Fruit fly (Drosophila melanogaster) whole organism, prepupa: ENCODE results near the gene Mst89B.

Experiments
- Blimp-1 ChIP-seq: fragments of 200-800 bp; sonication (Bioruptor generic); optimal IDR thresholded peaks from 3 replicates; lab custom pipeline; 2017; ENCODE audit warnings: missing biosample characterization, missing genetic modification characterization, mild to moderate bottlenecking, moderate library complexity, missing genetic modification reagents
- CG10631 ChIP-seq: fragments of 200-800 bp; sonication (Bioruptor generic); optimal IDR thresholded peaks from 2 replicates; lab custom pipeline; 2016; ENCODE audit warnings: missing biosample characterization, missing genetic modification characterization
- CG10669 ChIP-seq: fragments of 200-800 bp; sonication (Bioruptor generic); optimal IDR thresholded peaks from 3 replicates; lab custom pipeline; 2018; ENCODE audit warnings: missing biosample characterization, mild to moderate bottlenecking, missing genetic modification characterization, moderate library complexity
- CG11294 ChIP-seq: fragments of 200-800 bp; sonication (Bioruptor generic); IDR thresholded peaks from 2 replicates; pipeline ENCODE4 v1.3.6; 2022; ENCODE audit warnings: missing biosample characterization, missing genetic modification characterization
- CG11762 ChIP-seq: fragments of 200-800 bp; sonication (Bioruptor generic); optimal IDR thresholded peaks from 3 replicates; lab custom pipeline; 2016; ENCODE audit warnings: missing biosample characterization, missing genetic modification characterization; ENCODE audit not compliant: insufficient read depth
- CG11902 ChIP-seq: fragments of 200-800 bp; sonication (Bioruptor generic); optimal IDR thresholded peaks from 3 replicates; lab custom pipeline; 2016; ENCODE audit warnings: missing biosample characterization, missing genetic modification characterization
- CG1621 ChIP-seq: fragments of 200-800 bp; sonication (Bioruptor generic); optimal IDR thresholded peaks from 3 replicates; lab custom pipeline; 2018; ENCODE audit warnings: missing biosample characterization, mild to moderate bottlenecking, missing genetic modification characterization
- CG16779 ChIP-seq: fragments of 200-800 bp; sonication (Bioruptor generic); optimal IDR thresholded peaks from 3 replicates; lab custom pipeline; 2017; ENCODE audit warnings: missing biosample characterization, mild to moderate bottlenecking, missing genetic modification characterization
- CG31627 ChIP-seq: fragments of 200-800 bp; sonication (Bioruptor generic); optimal IDR thresholded peaks from 3 replicates; lab custom pipeline; 2016; ENCODE audit warnings: missing biosample characterization, missing genetic modification characterization
- CG34406 ChIP-seq: fragments of 200-800 bp; sonication (Bioruptor generic); optimal IDR thresholded peaks from 3 replicates; lab custom pipeline; 2016; ENCODE audit warnings: missing biosample characterization, missing genetic modification characterization
- CG3919 ChIP-seq: fragments of 200-800 bp; sonication (Bioruptor generic); optimal IDR thresholded peaks from 3 replicates; lab custom pipeline; 2016; ENCODE audit warnings: missing biosample characterization, missing genetic modification characterization
- CG4318 ChIP-seq: fragments of 200-800 bp; sonication (Bioruptor generic); optimal IDR thresholded peaks from 3 replicates; lab custom pipeline; 2017; ENCODE audit warnings: missing biosample characterization, mild to moderate bottlenecking, missing genetic modification characterization
- CG6276 ChIP-seq: fragments of 200-800 bp; sonication (Bioruptor generic); optimal IDR thresholded peaks from 2 replicates; lab custom pipeline; 2017; ENCODE audit warnings: missing biosample characterization, mild to moderate bottlenecking, missing genetic modification characterization
- CG6808 ChIP-seq: fragments of 200-800 bp; sonication (Bioruptor generic); optimal IDR thresholded peaks from 3 replicates; lab custom pipeline; 2017; ENCODE audit warnings: missing biosample characterization, missing genetic modification characterization, mild to moderate bottlenecking, moderate library complexity, missing genetic modification reagents
- CG7368 ChIP-seq: fragments of 200-800 bp; sonication (Bioruptor generic); optimal IDR thresholded peaks from 3 replicates; lab custom pipeline; 2016; ENCODE audit warnings: missing biosample characterization, missing genetic modification characterization
- CG8119 ChIP-seq: fragments of 200-800 bp; sonication (Bioruptor generic); IDR thresholded peaks from 3 replicates; pipeline ENCODE4 v1.3.6; 2022; ENCODE audit warnings: missing biosample characterization, missing genetic modification characterization
- CG8319 ChIP-seq: fragments of 200-800 bp; sonication (Bioruptor generic); optimal IDR thresholded peaks from 3 replicates; lab custom pipeline; 2016; ENCODE audit warnings: missing biosample characterization, missing genetic modification characterization
- CG8632 ChIP-seq: fragments of 200-800 bp; sonication (Bioruptor generic); optimal IDR thresholded peaks from 3 replicates; lab custom pipeline; 2016; ENCODE audit warnings: missing biosample characterization, missing genetic modification characterization
- CG9139 ChIP-seq: fragments of 200-800 bp; sonication (Bioruptor generic); optimal IDR thresholded peaks from 3 replicates; lab custom pipeline; 2017; ENCODE audit warnings: missing biosample characterization, mild to moderate bottlenecking, missing genetic modification characterization
- Eip75B ChIP-seq: fragments of 200-800 bp; sonication (Bioruptor generic); optimal IDR thresholded peaks from 3 replicates; lab custom pipeline; 2016; ENCODE audit warnings: missing biosample characterization, missing genetic modification characterization
- Eip78C ChIP-seq: fragments of 200-800 bp; sonication (Bioruptor generic); peaks from one replicate; lab custom pipeline; 2016; ENCODE audit warnings: missing biosample characterization, missing genetic modification characterization
- Gug ChIP-seq: fragments of 200-800 bp; sonication (Bioruptor generic); IDR thresholded peaks from 2 replicates; pipeline ENCODE4 v1.3.6; 2022; ENCODE audit warnings: missing biosample characterization, missing genetic modification characterization
- Hr38 ChIP-seq: sonication (Bioruptor generic); optimal IDR thresholded peaks from 2 replicates; lab custom pipeline; 2016; ENCODE audit warnings: missing biosample characterization, missing genetic modification characterization
- Lpt ChIP-seq: fragments of 200-800 bp; sonication (Bioruptor generic); optimal IDR thresholded peaks from 3 replicates; lab custom pipeline; 2016; ENCODE audit warnings: missing biosample characterization, missing genetic modification characterization
- Met ChIP-seq: fragments of 200-800 bp; sonication (Bioruptor generic); optimal IDR thresholded peaks from 3 replicates; lab custom pipeline; 2016; ENCODE audit warnings: missing biosample characterization, missing genetic modification characterization
- OdsH ChIP-seq: fragments of 200-800 bp; sonication (Bioruptor generic); optimal IDR thresholded peaks from 3 replicates; lab custom pipeline; 2016; ENCODE audit warnings: missing biosample characterization, missing genetic modification characterization
- Smox ChIP-seq: fragments of 200-800 bp; sonication (Bioruptor generic); optimal IDR thresholded peaks from 3 replicates; lab custom pipeline; 2016; ENCODE audit warnings: missing biosample characterization, missing genetic modification characterization
- Sox15 ChIP-seq: fragments of 200-800 bp; sonication (Bioruptor generic); optimal IDR thresholded peaks from 3 replicates; lab custom pipeline; 2016; ENCODE audit warnings: missing biosample characterization, missing genetic modification characterization
- achi ChIP-seq: fragments of 200-800 bp; sonication (Bioruptor generic); optimal IDR thresholded peaks from 3 replicates; lab custom pipeline; 2016; ENCODE audit warnings: missing biosample characterization, missing genetic modification characterization
- dac ChIP-seq: fragments of 200-800 bp; sonication (Bioruptor generic); optimal IDR thresholded peaks from 2 replicates; lab custom pipeline; 2017; ENCODE audit warnings: missing biosample characterization, mild to moderate bottlenecking, missing genetic modification characterization
- dsx ChIP-seq: fragments of 200-800 bp; optimal IDR thresholded peaks from 3 replicates; lab custom pipeline; 2019; ENCODE audit warnings: missing biosample characterization, mild to moderate bottlenecking, missing genetic modification characterization, moderate library complexity; ENCODE audit not compliant: poor library complexity, severe bottlenecking
- fd59A ChIP-seq: fragments of 200-800 bp; sonication (Bioruptor generic); optimal IDR thresholded peaks from 2 replicates; lab custom pipeline; 2017; ENCODE audit warnings: missing biosample characterization, mild to moderate bottlenecking, missing genetic modification characterization, missing genetic modification reagents
- fkh ChIP-seq: fragments of 200-800 bp; sonication (Bioruptor generic); optimal IDR thresholded peaks from 3 replicates; lab custom pipeline; 2017; ENCODE audit warnings: missing biosample characterization, mild to moderate bottlenecking, missing genetic modification characterization, moderate library complexity
- net ChIP-seq: fragments of 200-800 bp; sonication (Bioruptor generic); optimal IDR thresholded peaks from 3 replicates; lab custom pipeline; 2016; ENCODE audit warnings: missing biosample characterization, missing genetic modification characterization
- salr ChIP-seq, 2 experiments: fragments of 200-800 bp; sonication (Bioruptor generic); optimal IDR thresholded peaks; 3 replicates each; lab custom pipeline; 2016 to 2018; ENCODE audit warnings: missing biosample characterization in 2 of 2, missing genetic modification characterization in 2 of 2, mild to moderate bottlenecking in 1 of 2
- spab ChIP-seq: fragments of 200-800 bp; sonication (Bioruptor generic); optimal IDR thresholded peaks from 2 replicates; lab custom pipeline; 2017; ENCODE audit warnings: missing biosample characterization, mild to moderate bottlenecking, missing genetic modification characterization, missing genetic modification reagents
- ss ChIP-seq, 2 experiments: fragments of 200-800 bp; sonication (Bioruptor generic); optimal IDR thresholded peaks; 2 replicates in 1 of 2; 3 replicates in 1 of 2; lab custom pipeline; 2017 to 2018; ENCODE audit warnings: mild to moderate bottlenecking in 2 of 2, missing biosample characterization in 2 of 2, missing genetic modification characterization in 2 of 2, moderate library complexity in 1 of 2
- svp ChIP-seq: fragments of 200-800 bp; sonication (Bioruptor generic); peaks from one replicate; lab custom pipeline; 2016; ENCODE audit warnings: missing biosample characterization, missing genetic modification characterization
- topi ChIP-seq: fragments of 200-800 bp; sonication (Bioruptor generic); optimal IDR thresholded peaks from 3 replicates; lab custom pipeline; 2016; ENCODE audit warnings: missing biosample characterization, missing genetic modification characterization
- vri ChIP-seq: fragments of 200-800 bp; sonication (Bioruptor generic); optimal IDR thresholded peaks from 3 replicates; lab custom pipeline; 2016; ENCODE audit warnings: missing biosample characterization, mild to moderate bottlenecking, missing genetic modification characterization

The Mst89B gene

dm6 chr3R:16228719-16229704 is 37.8 kb upstream of the Mst89B start (continued):
- peak; percentile 68 for TF ChIP-seq CG6808 (GFP tag; lab: Kevin White, UChicago)
- peak; percentile 74 for TF ChIP-seq CG9139
- TF ChIP-seq CG10669 (GFP tag; lab: Kevin White, UChicago) = no peak
- no peak for TF ChIP-seq salr (GFP tag; optimal IDR thresholded peaks at IDR 0.05; lab: Kevin White, UChicago)
- peak; percentile 30 for TF ChIP-seq CG1621 (tag; lab: Kevin White, UChicago)
- TF ChIP-seq OdsH (GFP tag; lab: Kevin White, UChicago) = no peak
- TF ChIP-seq svp = peak; percentile 77
- peak; percentile 30 for TF ChIP-seq Lpt (GFP tag; lab: Kevin White, UChicago)
- TF ChIP-seq fkh (GFP tag; lab: Kevin White, UChicago) = peak; percentile 74
- no peak for TF ChIP-seq Sox15 (GFP tag; lab: Kevin White, UChicago)
- no peak for TF ChIP-seq Hr38 (GFP tag; lab: Kevin White, UChicago)
- peak; percentile 8 for TF ChIP-seq spab (GFP tag; lab: Kevin White, UChicago)
- no peak for TF ChIP-seq CG11294
- TF ChIP-seq CG8119 (GFP tag; lab: Robert Waterston, UW) = no peak
- peak; percentile 43 for TF ChIP-seq CG6276 (GFP tag; lab: Kevin White, UChicago)

dm6 chr3R:16230080-16230670 is 36.6 kb upstream of the Mst89B start:
- TF ChIP-seq Eip78C (GFP tag; lab: Kevin White, UChicago) = peak; percentile 2
- no peak for TF ChIP-seq CG8632 (GFP tag; lab: Kevin White, UChicago)
- TF ChIP-seq fkh (GFP tag; lab: Kevin White, UChicago) = peak; percentile 90
- peak; percentile 64 for TF ChIP-seq svp
- TF ChIP-seq vri (GFP tag; lab: Kevin White, UChicago) = peak; percentile 41

dm6 chr3R:16231385-16232307 is 35.2 kb upstream of the Mst89B start:
- no peak for TF ChIP-seq CG8119 (GFP tag; lab: Robert Waterston, UW)
- TF ChIP-seq OdsH (GFP tag; lab: Kevin White, UChicago) = peak; percentile 79
- TF ChIP-seq Met (GFP tag; lab: Kevin White, UChicago) = peak; percentile 65
- peak; percentile 81 for TF ChIP-seq svp
- peak; percentile 72 for TF ChIP-seq CG4318
- TF ChIP-seq dac (GFP tag; lab: Kevin White, UChicago) = peak; percentile 44
- TF ChIP-seq Lpt (GFP tag; lab: Kevin White, UChicago) = peak; percentile 43
- peak; percentile 71 for TF ChIP-seq CG11902
- TF ChIP-seq ss (GFP tag; optimal IDR thresholded peaks at IDR 0.05; lab: Kevin White, UChicago) = peak; percentile 16 to 83
- peak; percentile 51 for TF ChIP-seq dsx
- peak; percentile 62 for TF ChIP-seq CG31627 (GFP tag; lab: Kevin White, UChicago)
- peak; percentile 55 for TF ChIP-seq fkh (GFP tag; lab: Kevin White, UChicago)
- TF ChIP-seq CG8632 (GFP tag; lab: Kevin White, UChicago) = peak; percentile 70
- peak; percentile 3 for TF ChIP-seq Blimp-1 (GFP tag; lab: Kevin White, UChicago)
- TF ChIP-seq CG34406 (GFP tag; lab: Kevin White, UChicago) = peak; percentile 43
- TF ChIP-seq Gug (GFP tag; lab: Robert Waterston, UW) = no peak
- TF ChIP-seq CG3919 = peak; percentile 76
- TF ChIP-seq fd59A = peak; percentile 76
- TF ChIP-seq CG11762 = peak; percentile 57
- TF ChIP-seq Eip75B (GFP tag; lab: Kevin White, UChicago) = peak; percentile 80
- TF ChIP-seq topi = peak; percentile 70
- peak; percentile 74 for TF ChIP-seq net
- peak; percentile 70 for TF ChIP-seq CG6276 (GFP tag; lab: Kevin White, UChicago)
- TF ChIP-seq CG10631 (GFP tag; lab: Kevin White, UChicago) = peak; percentile 73
- TF ChIP-seq achi (GFP tag; lab: Kevin White, UChicago) = peak; percentile 71
- TF ChIP-seq spab (GFP tag; lab: Kevin White, UChicago) = peak; percentile 68
- TF ChIP-seq Smox (GFP tag; lab: Kevin White, UChicago) = peak; percentile 50
- TF ChIP-seq Hr38 (GFP tag; lab: Kevin White, UChicago) = no peak
- peak; percentile 75 for TF ChIP-seq CG16779
- TF ChIP-seq CG8319 = peak; percentile 48
- peak; percentile 33 for TF ChIP-seq CG1621 (tag; lab: Kevin White, UChicago)
- peak; percentile 64 for TF ChIP-seq CG7368
